Fruit fly (Drosophila melanogaster): Measurements from ENCODE around the gene MED20.

Gene MED20

DNA sequence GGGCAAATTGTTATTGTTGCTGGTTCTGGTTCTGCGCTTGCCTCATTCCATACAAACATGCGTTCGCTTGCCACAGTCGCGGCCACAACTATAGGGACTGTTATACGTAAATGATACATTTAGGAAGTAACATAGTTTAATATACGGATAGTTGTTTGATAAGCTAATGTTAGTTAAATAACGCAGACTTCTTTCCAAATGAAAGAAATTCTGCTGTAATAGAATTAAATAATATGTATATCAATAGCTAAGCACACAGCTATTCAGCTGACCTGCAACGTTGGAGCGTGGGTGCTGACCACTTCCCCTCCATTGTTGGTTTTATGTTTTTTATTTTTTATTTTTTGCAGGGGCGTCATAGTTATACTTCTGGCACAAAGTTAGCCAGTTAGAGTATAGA is 37.9 kb downstream of the MED20 start (continued):
- peak; percentile 24 for TF ChIP-seq Dip3 (GFP tag; optimal IDR thresholded peaks at IDR 0.05)
- TF ChIP-seq CG17802 (tag; optimal IDR thresholded peaks at IDR 0.05): no peak
- TF ChIP-seq CG34376 (GFP tag; optimal IDR thresholded peaks at IDR 0.05): no peak
- peak; percentile 48 for TF ChIP-seq Bteb2 (GFP tag; optimal IDR thresholded peaks at IDR 0.05)
- no peak for TF ChIP-seq Dll (GFP tag; IDR thresholded peaks at IDR 0.05; ENCODE audit: partially characterized antibody)
- no peak for TF ChIP-seq CG7271 (tag; optimal IDR thresholded peaks at IDR 0.05)
- TF ChIP-seq Xrp1 (GFP tag; IDR thresholded peaks at IDR 0.05): peak; percentile 79
- no peak for TF ChIP-seq salm (tag; optimal IDR thresholded peaks at IDR 0.05)
- no peak for TF ChIP-seq CG7928 (GFP tag; optimal IDR thresholded peaks at IDR 0.05)
- no peak for TF ChIP-seq Usf (GFP tag; optimal IDR thresholded peaks at IDR 0.05)
- TF ChIP-seq Myb (GFP tag; optimal IDR thresholded peaks at IDR 0.05): peak; percentile 1
- TF ChIP-seq CG6689 (GFP tag; IDR thresholded peaks at IDR 0.05): peak; percentile 61; the same call in 1 of the 2 replicates
- no peak for TF ChIP-seq CTCF (GFP tag; optimal IDR thresholded peaks at IDR 0.05)
- peak; percentile 72 for TF ChIP-seq slbo (GFP tag; IDR thresholded peaks at IDR 0.05)
- TF ChIP-seq CG9215 (GFP tag; IDR thresholded peaks at IDR 0.05): peak; percentile 49
- peak; percentile 54; the same call in 1 of the 2 replicates for TF ChIP-seq ap (GFP tag; IDR thresholded peaks at IDR 0.05)
- no peak for TF ChIP-seq ara (GFP tag; IDR thresholded peaks at IDR 0.05)
- no peak for TF ChIP-seq gt (GFP tag; IDR thresholded peaks at IDR 0.05)
- TF ChIP-seq corto (GFP tag; optimal IDR thresholded peaks at IDR 0.05): no peak
- peak; percentile 11 for TF ChIP-seq ems (GFP tag; optimal IDR thresholded peaks at IDR 0.05)
- peak; percentile 20 for TF ChIP-seq HLH54F (GFP tag; optimal IDR thresholded peaks at IDR 0.05)
- TF ChIP-seq CG12299 (tag; optimal IDR thresholded peaks at IDR 0.05): peak; percentile 16
- peak; percentile 70 for TF ChIP-seq CG12769 (tag; optimal IDR thresholded peaks at IDR 0.05)
- no peak for TF ChIP-seq sd (tag; optimal IDR thresholded peaks at IDR 0.05)
- no peak for TF ChIP-seq kni (GFP tag; optimal IDR thresholded peaks at IDR 0.05)
- no peak for TF ChIP-seq usp (GFP tag; optimal IDR thresholded peaks at IDR 0.05)
- no peak for TF ChIP-seq mld (GFP tag; IDR thresholded peaks at IDR 0.05; ENCODE audit: partially characterized antibody)
- no peak for TF ChIP-seq hbn (GFP tag; IDR thresholded peaks at IDR 0.05; ENCODE audit: partially characterized antibody)
- no peak for TF ChIP-seq Elba2 (GFP tag; optimal IDR thresholded peaks at IDR 0.05)
- 0 out of 2 replicates have a peak, but pooled peaks have one; percentile 23 for TF ChIP-seq al (GFP tag; IDR thresholded peaks at IDR 0.05)
- TF ChIP-seq CG16863 (GFP tag; optimal IDR thresholded peaks at IDR 0.05): peak; percentile 41
- 0 out of 2 replicates have a peak, but pooled peaks have one; percentile 7 for TF ChIP-seq Taf1 (GFP tag; IDR thresholded peaks at IDR 0.05)
- TF ChIP-seq CG9876 (GFP tag; optimal IDR thresholded peaks at IDR 0.05): no peak
- peak; percentile 32 for TF ChIP-seq bcd (GFP tag; optimal IDR thresholded peaks at IDR 0.05)
- peak; percentile 44; the same call in 1 of the 3 replicates for TF ChIP-seq CG7357 (GFP tag; IDR thresholded peaks at IDR 0.05)
- TF ChIP-seq pan (optimal IDR thresholded peaks at IDR 0.05): no peak
- TF ChIP-seq pan (GFP tag; optimal IDR thresholded peaks at IDR 0.05 in 1 of 2, IDR thresholded peaks at IDR 0.05 in 1 of 2): peak in 1 of 2 experiments; percentile 56
- TF ChIP-seq Hr51 (GFP tag; optimal IDR thresholded peaks at IDR 0.05): peak; percentile 15 to 77
- TF ChIP-seq mirr (GFP tag; optimal IDR thresholded peaks at IDR 0.05): no peak
- TF ChIP-seq CG13287 (GFP tag; IDR thresholded peaks at IDR 0.05; ENCODE audit: partially characterized antibody): no peak
- peak; percentile 63 for TF ChIP-seq Blimp-1 (GFP tag; optimal IDR thresholded peaks at IDR 0.05)
- TF ChIP-seq wor (GFP tag; IDR thresholded peaks at IDR 0.05): no peak; the same call in 1 of the 2 replicates
- 0 out of 3 replicates have a peak, but pooled peaks have one; percentile 19 for TF ChIP-seq CG11560 (tag; IDR thresholded peaks at IDR 0.05)
- TF ChIP-seq jumu (GFP tag; optimal IDR thresholded peaks at IDR 0.05): peak; percentile 9
- peak; percentile 7 for TF ChIP-seq CG10654 (GFP tag; optimal IDR thresholded peaks at IDR 0.05)
- TF ChIP-seq Bgb (GFP tag; IDR thresholded peaks at IDR 0.05; ENCODE audit: partially characterized antibody): no peak
- peak; percentile 69 for TF ChIP-seq CG7839 (tag; optimal IDR thresholded peaks at IDR 0.05)
- no peak for TF ChIP-seq CG6813 (GFP tag; optimal IDR thresholded peaks at IDR 0.05)
- no peak for TF ChIP-seq CG12236 (GFP tag; optimal IDR thresholded peaks at IDR 0.05)
- peak; percentile 63; the same call in 1 of the 2 replicates for TF ChIP-seq Awh (GFP tag; IDR thresholded peaks at IDR 0.05)
- no peak for TF ChIP-seq CG17186 (GFP tag; optimal IDR thresholded peaks at IDR 0.05)

All from whole organism, embryonic.